Worm (Caenorhabditis elegans) whole organism, L4 larva: ENCODE results near the gene F01D4.8.

ENCODE experiments used
- F10B5.3 ChIP-seq: sonication (generic microtip); optimal IDR thresholded peaks from 2 replicates; lab custom pipeline; 2016; ENCODE audit warnings: mild to moderate bottlenecking, missing genetic modification characterization, missing compliant biosample characterization
- T26A8.4 ChIP-seq: fragments of 200-800 bp; sonication (Bioruptor generic); IDR thresholded peaks from 2 replicates; pipeline ENCODE4 v1.3.6; 2022; ENCODE audit warnings: missing genetic modification characterization, missing compliant biosample characterization
- Y105C5A.15 ChIP-seq: fragments of 200-800 bp; sonication (Bioruptor generic); IDR thresholded peaks from 2 replicates; pipeline ENCODE4 v1.3.6; 2022; ENCODE audit warnings: missing genetic modification characterization, missing compliant biosample characterization
- Y48G9A.11 ChIP-seq: fragments of 200-800 bp; sonication (Bioruptor generic); IDR thresholded peaks from 2 replicates; pipeline ENCODE4 v1.3.6; 2022; ENCODE audit warnings: missing genetic modification reagents, missing genetic modification characterization, missing compliant biosample characterization
- ZK337.2 ChIP-seq: fragments of 200-800 bp; sonication (Bioruptor generic); IDR thresholded peaks from 2 replicates; pipeline ENCODE4 v1.3.6; 2022; ENCODE audit warnings: missing genetic modification reagents, missing genetic modification characterization, missing compliant biosample characterization
- aha-1 ChIP-seq: fragments of 150-350 bp; peaks from one replicate; lab custom pipeline; 2014; ENCODE audit warnings: missing biosample characterization, missing genetic modification characterization
- ama-1 ChIP-seq: fragments of 150-350 bp; optimal IDR thresholded peaks from 2 replicates; lab custom pipeline; 2014; ENCODE audit warnings: inconsistent platforms, mixed read lengths
- ces-1 ChIP-seq: fragments of 150-350 bp; sonication (generic microtip); optimal IDR thresholded peaks from 4 replicates; lab custom pipeline; 2014; ENCODE audit warnings: missing biosample characterization, missing genetic modification reagents, missing genetic modification characterization
- daf-12 ChIP-seq: fragments of 150-350 bp; optimal IDR thresholded peaks from 2 replicates; lab custom pipeline; 2014; ENCODE audit warnings: missing biosample characterization, missing genetic modification reagents, missing genetic modification characterization
- daf-16 ChIP-seq, 3 experiments: sonication (generic microtip); optimal IDR thresholded peaks; 2 replicates each; lab custom pipeline; 2016 to 2017; ENCODE audit warnings: missing genetic modification characterization in 3 of 3, missing genetic modification reagents in 3 of 3, mild to moderate bottlenecking in 2 of 3, missing compliant biosample characterization in 2 of 3, missing biosample characterization in 1 of 3, moderate library complexity in 1 of 3
- daf-19 ChIP-seq: fragments of 200-800 bp; sonication (Bioruptor generic); conservative IDR thresholded peaks from 2 replicates; pipeline ENCODE4 v1.3.6; 2022; ENCODE audit warnings: missing genetic modification characterization, missing compliant biosample characterization
- dmd-6 ChIP-seq: fragments of 200-800 bp; sonication (Bioruptor generic); IDR thresholded peaks from 2 replicates; pipeline ENCODE4 v1.3.6; 2022; ENCODE audit warnings: missing genetic modification reagents, missing genetic modification characterization, missing compliant biosample characterization
- dpl-1 ChIP-seq: fragments of 150-350 bp; optimal IDR thresholded peaks from 2 replicates; lab custom pipeline; 2014; ENCODE audit warnings: missing biosample characterization, missing genetic modification reagents, missing genetic modification characterization
- duxl-1 ChIP-seq: sonication (generic microtip); optimal IDR thresholded peaks from 2 replicates; lab custom pipeline; 2016; ENCODE audit warnings: mild to moderate bottlenecking, missing genetic modification characterization, moderate library complexity, missing compliant biosample characterization; ENCODE audit not compliant: poor library complexity
- dve-1 ChIP-seq: sonication (generic microtip); optimal IDR thresholded peaks from 2 replicates; lab custom pipeline; 2017; ENCODE audit warnings: antibody characterized with exemption, mild to moderate bottlenecking, missing genetic modification characterization, missing compliant biosample characterization; ENCODE audit not compliant: insufficient read depth
- fos-1 ChIP-seq: fragments of 150-350 bp; optimal IDR thresholded peaks from 2 replicates; lab custom pipeline; 2014; ENCODE audit warnings: missing biosample characterization, missing genetic modification characterization
- hlh-11 ChIP-seq: fragments of 200-800 bp; sonication (Bioruptor generic); optimal IDR thresholded peaks from 2 replicates; lab custom pipeline; 2018; ENCODE audit warnings: mild to moderate bottlenecking, missing genetic modification characterization, missing compliant biosample characterization
- hlh-30 ChIP-seq: sonication (generic microtip); optimal IDR thresholded peaks from 2 replicates; lab custom pipeline; 2017; ENCODE audit warnings: antibody characterized with exemption, mild to moderate bottlenecking, missing genetic modification characterization, missing compliant biosample characterization; ENCODE audit not compliant: insufficient read depth
- lin-1 ChIP-seq: fragments of 200-800 bp; sonication (Bioruptor generic); IDR thresholded peaks from 2 replicates; pipeline ENCODE4 v1.3.6; 2022; ENCODE audit warnings: missing genetic modification reagents, missing genetic modification characterization, missing compliant biosample characterization
- lin-13 ChIP-seq: fragments of 150-350 bp; optimal IDR thresholded peaks from 2 replicates; lab custom pipeline; 2014; ENCODE audit warnings: missing biosample characterization, missing genetic modification reagents, missing genetic modification characterization
- lin-29 ChIP-seq: fragments of 200-800 bp; sonication (Bioruptor generic); IDR thresholded peaks from 2 replicates; pipeline ENCODE4 v1.3.6; 2022; ENCODE audit warnings: missing genetic modification reagents, missing genetic modification characterization, missing compliant biosample characterization
- lsy-2 ChIP-seq, 2 experiments: fragments of 150-350 bp in 1 of 2; sonication (generic microtip) in 1 of 2; optimal IDR thresholded peaks; 2 replicates each; lab custom pipeline; 2014 to 2017; ENCODE audit warnings: missing biosample characterization in 2 of 2, missing genetic modification characterization in 2 of 2
- madf-5 ChIP-seq, 2 experiments: fragments of 200-800 bp; sonication (Bioruptor generic); IDR thresholded peaks; 2 replicates each; pipeline ENCODE4 v1.3.6; 2022; ENCODE audit warnings: missing compliant biosample characterization in 2 of 2, missing genetic modification characterization in 2 of 2
- madf-9 ChIP-seq: fragments of 200-800 bp; sonication (Bioruptor generic); conservative IDR thresholded peaks from 2 replicates; pipeline ENCODE4 v1.3.6; 2022; ENCODE audit warnings: missing genetic modification reagents, missing genetic modification characterization, missing compliant biosample characterization
- mdt-29 ChIP-seq: fragments of 200-800 bp; sonication (Bioruptor generic); IDR thresholded peaks from 2 replicates; pipeline ENCODE4 v1.3.6; 2022; ENCODE audit warnings: missing genetic modification reagents, missing genetic modification characterization, missing compliant biosample characterization
- mes-2 ChIP-seq: sonication (generic microtip); optimal IDR thresholded peaks from 2 replicates; lab custom pipeline; 2016; ENCODE audit warnings: missing genotype, mild to moderate bottlenecking, missing genetic modification characterization, missing compliant biosample characterization; ENCODE audit not compliant: poor library complexity, severe bottlenecking
- mxl-2 ChIP-seq: fragments of 200-800 bp; sonication (Bioruptor generic); conservative IDR thresholded peaks from 2 replicates; pipeline ENCODE4 v1.3.6; 2022; ENCODE audit warnings: missing genetic modification reagents, missing genetic modification characterization, missing compliant biosample characterization
- mxl-3 ChIP-seq: fragments of 200-800 bp; sonication (Bioruptor generic); optimal IDR thresholded peaks from 2 replicates; lab custom pipeline; 2018; ENCODE audit warnings: mild to moderate bottlenecking, missing genetic modification characterization, missing compliant biosample characterization
- nhr-237 ChIP-seq: sonication (generic microtip); optimal IDR thresholded peaks from 2 replicates; lab custom pipeline; 2017; ENCODE audit warnings: missing biosample characterization, missing genetic modification characterization
- nhr-28 ChIP-seq: fragments of 150-350 bp; optimal IDR thresholded peaks from 2 replicates; lab custom pipeline; 2014; ENCODE audit warnings: missing biosample characterization, missing genetic modification characterization
- nhr-6 ChIP-seq: fragments of 150-350 bp; optimal IDR thresholded peaks from 2 replicates; lab custom pipeline; 2014; ENCODE audit warnings: missing biosample characterization, missing genetic modification characterization
- php-3 ChIP-seq: fragments of 200-800 bp; sonication (Bioruptor generic); IDR thresholded peaks from 2 replicates; pipeline ENCODE4 v1.3.6; 2022; ENCODE audit warnings: missing genetic modification reagents, missing genetic modification characterization, missing compliant biosample characterization
- pqm-1 ChIP-seq: sonication (generic microtip); optimal IDR thresholded peaks from 2 replicates; lab custom pipeline; 2017; ENCODE audit warnings: missing biosample characterization, missing genetic modification characterization
- sdz-12 ChIP-seq: fragments of 200-800 bp; sonication (Bioruptor generic); optimal IDR thresholded peaks from 2 replicates; lab custom pipeline; 2018; ENCODE audit warnings: mild to moderate bottlenecking, missing genetic modification characterization, missing compliant biosample characterization
- skn-1 ChIP-seq: fragments of 150-350 bp; optimal IDR thresholded peaks from 2 replicates; lab custom pipeline; 2014; ENCODE audit warnings: missing biosample characterization, missing genetic modification characterization
- snpc-4 ChIP-seq: fragments of 150-350 bp; optimal IDR thresholded peaks from 2 replicates; lab custom pipeline; 2014; ENCODE audit warnings: missing biosample characterization, missing genetic modification characterization
- spr-1 ChIP-seq: sonication (generic microtip); optimal IDR thresholded peaks from 2 replicates; lab custom pipeline; 2016; ENCODE audit warnings: mild to moderate bottlenecking, missing genetic modification characterization, missing compliant biosample characterization
- unc-62 ChIP-seq, 3 experiments: fragments of 150-350 bp in 1 of 3; sonication (generic microtip); optimal IDR thresholded peaks in 2 of 3; peaks in 1 of 3; 1 replicate in 1 of 3; 2 replicates in 2 of 3; lab custom pipeline; 2014 to 2017; ENCODE audit warnings: missing biosample characterization in 3 of 3, missing genetic modification characterization in 3 of 3, missing genetic modification reagents in 3 of 3, missing genotype in 1 of 3
- ztf-7 ChIP-seq: fragments of 150-350 bp; optimal IDR thresholded peaks from 2 replicates; lab custom pipeline; 2014; ENCODE audit warnings: missing biosample characterization, missing genetic modification characterization

Gene F01D4.8

ce11 chrIV:10424535-10424934 is 28.4 kb downstream of the F01D4.8 start, which contains the start of gene F13B12.1:
F13B12.1 (minus strand) TSS chrIV:10424635.
- TF ChIP-seq lin-13 (GFP tag; lab: Kevin White, UChicago) (no peak), unc-62 (GFP tag; optimal IDR thresholded peaks at IDR 0.05 in 1 of 2; lab: Kevin White, UChicago) (peak in 1 of 2 experiments; percentile 70), unc-62 (tag; optimal IDR thresholded peaks at IDR 0.05; lab: Kevin White, UChicago) (no peak), nhr-28 (no peak), ces-1 (GFP tag; lab: Kevin White, UChicago) (no peak), Y48G9A.11 (GFP tag; lab: Robert Waterston, UW) (peak; percentile 17; the same call in 1 of the 2 replicates)
- TF ChIP-seq, all 104 proteins: peak for 2

DNA sequence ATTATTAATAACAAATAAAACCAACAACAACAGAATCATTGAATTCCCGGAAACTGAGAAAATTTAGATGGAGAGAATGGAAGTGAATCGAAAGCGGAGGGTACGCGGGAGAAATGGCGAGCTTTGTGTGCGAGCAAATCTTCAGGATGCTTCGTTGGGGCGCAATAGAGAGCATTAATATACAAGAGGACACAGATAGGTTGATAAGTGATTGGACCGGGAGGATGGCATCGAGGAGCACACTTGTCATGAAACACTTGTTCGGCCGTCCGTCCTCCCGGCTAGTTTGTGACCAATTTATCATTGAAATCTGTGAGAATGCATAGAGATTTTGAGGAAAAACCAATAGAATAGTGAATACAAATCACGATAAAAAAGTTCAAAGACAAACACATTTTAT is 30.7 kb downstream of the F01D4.8 start:
- no peak for TF ChIP-seq lin-1
- no peak for TF ChIP-seq sdz-12 (GFP tag; lab: Kevin White, UChicago)
- no peak for TF ChIP-seq ZK337.2 (GFP tag; lab: Robert Waterston, UW)
- no peak for TF ChIP-seq nhr-28

DNA sequence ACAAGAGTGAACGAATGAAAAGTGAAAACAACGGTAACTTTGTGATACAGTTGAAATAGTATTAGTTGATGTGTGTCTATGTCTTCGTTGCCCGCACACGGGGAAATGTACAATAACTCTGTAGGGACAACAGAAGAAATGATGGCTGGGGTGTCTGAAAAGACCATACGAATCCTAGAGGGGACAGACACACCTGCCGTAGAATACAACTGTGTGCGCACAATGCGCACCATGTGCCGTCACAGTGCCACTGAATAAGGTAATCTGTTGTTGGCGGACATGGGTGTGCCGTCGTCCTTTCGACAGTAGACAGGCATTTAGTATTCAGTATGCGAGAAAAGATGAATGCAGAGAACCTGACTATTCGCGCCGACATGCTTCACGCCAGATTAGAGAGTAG is 31.6 kb downstream of the F01D4.8 start:
- TF ChIP-seq aha-1 (tag; lab: Kevin White, UChicago): peak; percentile 84
- peak; percentile 17 for TF ChIP-seq hlh-30 (tag; lab: Kevin White, UChicago)
- TF ChIP-seq snpc-4: no peak
- TF ChIP-seq daf-19 (GFP tag; lab: Robert Waterston, UW): no peak
- no peak for TF ChIP-seq duxl-1 (tag; lab: Kevin White, UChicago)
- TF ChIP-seq lin-1: no peak
- TF ChIP-seq dpl-1 (GFP tag; lab: Kevin White, UChicago): no peak
- no peak for TF ChIP-seq mdt-29 (GFP tag; lab: Robert Waterston, UW)
- TF ChIP-seq dve-1: peak; percentile 10
- TF ChIP-seq daf-12 (tag; lab: Kevin White, UChicago): no peak
- TF ChIP-seq ama-1 (lab: Kevin White, UChicago): no peak
- TF ChIP-seq nhr-237 (tag; lab: Kevin White, UChicago): no peak
- no peak for TF ChIP-seq php-3 (GFP tag; lab: Robert Waterston, UW)
- no peak for TF ChIP-seq ztf-7 (tag; lab: Kevin White, UChicago)
- no peak for TF ChIP-seq madf-9
- TF ChIP-seq F10B5.3: no peak
- TF ChIP-seq skn-1 (tag; lab: Kevin White, UChicago): no peak
- TF ChIP-seq mes-2: peak; percentile 28
- no peak for TF ChIP-seq lsy-2 (tag; optimal IDR thresholded peaks at IDR 0.05; lab: Kevin White, UChicago)
- TF ChIP-seq lin-29: no peak
- TF ChIP-seq mxl-2: no peak
- no peak for TF ChIP-seq lin-13 (GFP tag; lab: Kevin White, UChicago)
- TF ChIP-seq T26A8.4 (GFP tag; lab: Robert Waterston, UW): no peak
- no peak for TF ChIP-seq Y105C5A.15 (GFP tag; lab: Robert Waterston, UW)
- no peak for TF ChIP-seq spr-1 (tag; lab: Kevin White, UChicago)
- peak; percentile 49 for TF ChIP-seq nhr-28
- peak; percentile 70 for TF ChIP-seq mxl-3 (GFP tag; lab: Kevin White, UChicago)

ce11 chrIV:10420440-10420839 is 32.5 kb downstream of the F01D4.8 start:
- TF ChIP-seq lsy-2 (tag; optimal IDR thresholded peaks at IDR 0.05; lab: Kevin White, UChicago) (no peak), daf-16 (GFP tag; optimal IDR thresholded peaks at IDR 0.05; lab: Kevin White, UChicago) (no peak), daf-16 (tag; optimal IDR thresholded peaks at IDR 0.05; lab: Kevin White, UChicago) (peak; percentile 76), fos-1 (tag; lab: Kevin White, UChicago) (no peak), hlh-11 (peak; percentile 29), madf-9 (no peak), dve-1 (peak; percentile 22), madf-5 (GFP tag; IDR thresholded peaks at IDR 0.05; lab: Robert Waterston, UW) (no peak), php-3 (GFP tag; lab: Robert Waterston, UW) (peak; percentile 71), nhr-6 (peak; percentile 1), mxl-3 (GFP tag; lab: Kevin White, UChicago) (peak; percentile 36), pqm-1 (tag; lab: Kevin White, UChicago) (peak; percentile 14), nhr-28 (peak; percentile 67), dmd-6 (GFP tag; lab: Robert Waterston, UW) (peak; percentile 57)
